Worm (Caenorhabditis elegans) whole organism, L2 larva: Measurements from ENCODE around the gene pvf-1.

Experiments
- C34F6.9 ChIP-seq: fragments of 150-350 bp; optimal IDR thresholded peaks from 2 replicates; lab custom pipeline; 2014; ENCODE audit warnings: missing biosample characterization, missing genetic modification characterization
- F13H6.1 ChIP-seq: sonication (generic microtip); optimal IDR thresholded peaks from 2 replicates; lab custom pipeline; 2016; ENCODE audit warnings: missing genetic modification characterization, missing compliant biosample characterization
- Y55F3AM.14 ChIP-seq: fragments of 200-800 bp; sonication (Bioruptor generic); optimal IDR thresholded peaks from 2 replicates; lab custom pipeline; 2018; ENCODE audit warnings: mild to moderate bottlenecking, missing genetic modification characterization, missing compliant biosample characterization
- ZK546.5 ChIP-seq: sonication (generic microtip); optimal IDR thresholded peaks from 2 replicates; lab custom pipeline; 2017; ENCODE audit warnings: missing biosample characterization, missing genetic modification characterization
- alr-1 ChIP-seq: fragments of 150-350 bp; optimal IDR thresholded peaks from 2 replicates; lab custom pipeline; 2014; ENCODE audit warnings: missing biosample characterization, missing genetic modification characterization
- aly-2 ChIP-seq: fragments of 150-350 bp; optimal IDR thresholded peaks from 2 replicates; lab custom pipeline; 2014; ENCODE audit warnings: missing biosample characterization, missing genetic modification characterization
- ama-1 ChIP-seq: fragments of 150-350 bp; optimal IDR thresholded peaks from 2 replicates; lab custom pipeline; 2018; ENCODE audit warnings: inconsistent platforms
- blmp-1 ChIP-seq: sonication (generic microtip); optimal IDR thresholded peaks from 2 replicates; lab custom pipeline; 2017; ENCODE audit warnings: missing genetic modification characterization, mild to moderate bottlenecking, missing compliant biosample characterization, antibody characterized with exemption, moderate library complexity; ENCODE audit not compliant: insufficient read depth
- ceh-16 ChIP-seq: fragments of 150-350 bp; optimal IDR thresholded peaks from 2 replicates; lab custom pipeline; 2014; ENCODE audit warnings: missing biosample characterization, missing genetic modification characterization
- ceh-82 ChIP-seq: fragments of 150-350 bp; optimal IDR thresholded peaks from 2 replicates; lab custom pipeline; 2014; ENCODE audit warnings: missing biosample characterization, missing genetic modification characterization
- crh-2 ChIP-seq: sonication (generic microtip); optimal IDR thresholded peaks from 2 replicates; lab custom pipeline; 2017; ENCODE audit warnings: missing biosample characterization, missing genetic modification characterization
- dmd-4 ChIP-seq: sonication (generic microtip); optimal IDR thresholded peaks from 2 replicates; lab custom pipeline; 2017; ENCODE audit warnings: missing biosample characterization, missing genetic modification characterization
- egl-27 ChIP-seq: sonication (generic microtip); optimal IDR thresholded peaks from 3 replicates; lab custom pipeline; 2017; ENCODE audit warnings: missing biosample characterization, missing genetic modification reagents, missing genetic modification characterization
- elt-1 ChIP-seq: fragments of 150-350 bp; optimal IDR thresholded peaks from 2 replicates; lab custom pipeline; 2014; ENCODE audit warnings: missing biosample characterization, missing genetic modification characterization
- gmeb-1 ChIP-seq: fragments of 150-350 bp; optimal IDR thresholded peaks from 2 replicates; lab custom pipeline; 2014; ENCODE audit warnings: missing biosample characterization, missing genetic modification characterization
- lin-11 ChIP-seq: fragments of 150-350 bp; sonication (generic microtip); optimal IDR thresholded peaks from 2 replicates; lab custom pipeline; 2014; ENCODE audit warnings: missing biosample characterization, missing genetic modification characterization, inconsistent platforms, mixed read lengths
- lin-13 ChIP-seq: fragments of 150-350 bp; optimal IDR thresholded peaks from 2 replicates; lab custom pipeline; 2014; ENCODE audit warnings: missing biosample characterization, missing genetic modification reagents, missing genetic modification characterization
- lin-39 ChIP-seq: fragments of 150-350 bp; optimal IDR thresholded peaks from 2 replicates; lab custom pipeline; 2014; ENCODE audit warnings: missing biosample characterization, missing genetic modification reagents, missing genetic modification characterization
- lsy-2 ChIP-seq, 2 experiments: fragments of 150-350 bp in 1 of 2; sonication (generic microtip) in 1 of 2; optimal IDR thresholded peaks; 2 replicates each; lab custom pipeline; 2014 to 2017; ENCODE audit warnings: missing biosample characterization in 2 of 2, missing genetic modification characterization in 2 of 2
- mab-5 ChIP-seq: fragments of 150-350 bp; optimal IDR thresholded peaks from 2 replicates; lab custom pipeline; 2014; ENCODE audit warnings: missing biosample characterization, missing genetic modification characterization
- mbf-1 ChIP-seq: sonication (generic microtip); optimal IDR thresholded peaks from 2 replicates; lab custom pipeline; 2017; ENCODE audit warnings: missing biosample characterization, missing genetic modification characterization
- mdl-1 ChIP-seq, 2 experiments: fragments of 150-350 bp in 1 of 2; sonication (generic microtip) in 1 of 2; optimal IDR thresholded peaks; 2 replicates each; lab custom pipeline; 2017; ENCODE audit warnings: missing biosample characterization in 2 of 2, missing genetic modification characterization in 2 of 2
- nhr-10 ChIP-seq: sonication (generic microtip); optimal IDR thresholded peaks from 2 replicates; lab custom pipeline; 2017; ENCODE audit warnings: missing biosample characterization, missing genetic modification characterization
- nhr-11 ChIP-seq: fragments of 150-350 bp; optimal IDR thresholded peaks from 2 replicates; lab custom pipeline; 2014; ENCODE audit warnings: missing biosample characterization, missing genetic modification characterization
- nhr-129 ChIP-seq: fragments of 150-350 bp; optimal IDR thresholded peaks from 2 replicates; lab custom pipeline; 2014; ENCODE audit warnings: missing biosample characterization, missing genetic modification characterization
- nhr-21 ChIP-seq: fragments of 150-350 bp; optimal IDR thresholded peaks from 2 replicates; lab custom pipeline; 2014; ENCODE audit warnings: missing biosample characterization, missing genetic modification characterization
- nhr-6 ChIP-seq: fragments of 150-350 bp; optimal IDR thresholded peaks from 2 replicates; lab custom pipeline; 2014; ENCODE audit warnings: missing biosample characterization, missing genetic modification characterization
- skn-1 ChIP-seq: sonication (generic microtip); optimal IDR thresholded peaks from 2 replicates; lab custom pipeline; 2017; ENCODE audit warnings: missing biosample characterization, missing genetic modification characterization
- sma-3 ChIP-seq: sonication (generic microtip); optimal IDR thresholded peaks from 2 replicates; lab custom pipeline; 2016; ENCODE audit warnings: missing genetic modification reagents, missing genetic modification characterization, missing compliant biosample characterization
- sma-9 ChIP-seq, 2 experiments: fragments of 150-350 bp in 1 of 2; sonication (generic microtip) in 1 of 2; optimal IDR thresholded peaks; 2 replicates each; lab custom pipeline; 2014 to 2016; ENCODE audit warnings: missing genetic modification characterization in 2 of 2, mild to moderate bottlenecking in 1 of 2, missing biosample characterization in 1 of 2, missing compliant biosample characterization in 1 of 2, missing genetic modification reagents in 1 of 2, moderate library complexity in 1 of 2
- snpc-4 ChIP-seq: fragments of 150-350 bp; optimal IDR thresholded peaks from 2 replicates; lab custom pipeline; 2014; ENCODE audit warnings: missing biosample characterization, missing genetic modification characterization
- unc-39 ChIP-seq: fragments of 150-350 bp; optimal IDR thresholded peaks from 2 replicates; lab custom pipeline; 2014; ENCODE audit warnings: missing biosample characterization, missing genetic modification characterization
- unc-55 ChIP-seq: fragments of 150-350 bp; sonication (generic microtip); optimal IDR thresholded peaks from 3 replicates; lab custom pipeline; 2014; ENCODE audit warnings: missing biosample characterization, missing genetic modification reagents, missing genetic modification characterization
- zag-1 ChIP-seq: fragments of 150-350 bp; optimal IDR thresholded peaks from 2 replicates; lab custom pipeline; 2014; ENCODE audit warnings: missing biosample characterization, missing genetic modification characterization
- ztf-1 ChIP-seq: fragments of 200-800 bp; sonication (Bioruptor generic); conservative IDR thresholded peaks from 2 replicates; pipeline ENCODE4 v1.3.6; 2022; ENCODE audit warnings: missing genetic modification characterization, missing compliant biosample characterization
- ztf-4 ChIP-seq: fragments of 150-350 bp; optimal IDR thresholded peaks from 2 replicates; lab custom pipeline; 2014; ENCODE audit warnings: missing biosample characterization, missing genetic modification characterization

The pvf-1 gene

DNA sequence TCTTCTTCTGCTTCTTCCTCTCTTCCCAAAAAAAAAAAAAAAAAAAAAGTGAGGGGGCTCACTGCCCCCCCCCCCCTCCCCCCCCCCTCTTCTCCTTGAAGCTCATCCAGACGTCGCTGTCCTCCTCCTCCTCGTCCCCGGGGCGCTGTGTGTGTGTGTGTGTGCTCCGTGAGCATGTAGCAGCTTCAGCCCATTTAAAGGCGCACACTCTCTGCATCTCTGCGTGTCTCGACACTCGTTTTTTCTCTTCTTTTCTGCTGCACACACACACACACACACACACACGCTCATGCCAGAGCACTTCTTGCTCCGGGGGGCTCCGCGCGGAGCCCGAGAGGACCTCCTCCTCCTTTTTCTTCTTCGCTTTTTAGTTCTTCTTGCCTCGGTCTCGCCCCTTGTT, 38.3 kb downstream of the pvf-1 start:
- TF ChIP-seq snpc-4 (tag; lab: Kevin White, UChicago) (peak; percentile 13), nhr-10 (tag; lab: Kevin White, UChicago) (no peak), ceh-82 (tag; lab: Kevin White, UChicago) (peak; percentile 17), C34F6.9 (tag; lab: Kevin White, UChicago) (peak; percentile 77), lin-11 (tag; lab: Kevin White, UChicago) (peak; percentile 62), lsy-2 (tag; optimal IDR thresholded peaks at IDR 0.05; lab: Kevin White, UChicago) (peak; percentile 39 to 74), dmd-4 (tag; lab: Kevin White, UChicago) (no peak), sma-3 (GFP tag; lab: Kevin White, UChicago) (no peak), zag-1 (tag; lab: Kevin White, UChicago) (peak; percentile 83), unc-55 (GFP tag; lab: Kevin White, UChicago) (peak; percentile 84), crh-2 (tag; lab: Kevin White, UChicago) (peak; percentile 22), mdl-1 (tag; optimal IDR thresholded peaks at IDR 0.05; lab: Kevin White, UChicago) (peak in 1 of 2 experiments; percentile 51), Y55F3AM.14 (GFP tag; lab: Kevin White, UChicago) (peak; percentile 30), F13H6.1 (peak; percentile 16), sma-9 (GFP tag; optimal IDR thresholded peaks at IDR 0.05; lab: Kevin White, UChicago) (peak; percentile 20), sma-9 (tag; optimal IDR thresholded peaks at IDR 0.05; lab: Kevin White, UChicago) (no peak), lin-13 (GFP tag; lab: Kevin White, UChicago) (peak; percentile 24), nhr-129 (tag; lab: Kevin White, UChicago) (peak; percentile 66), aly-2 (tag; lab: Kevin White, UChicago) (no peak)

DNA sequence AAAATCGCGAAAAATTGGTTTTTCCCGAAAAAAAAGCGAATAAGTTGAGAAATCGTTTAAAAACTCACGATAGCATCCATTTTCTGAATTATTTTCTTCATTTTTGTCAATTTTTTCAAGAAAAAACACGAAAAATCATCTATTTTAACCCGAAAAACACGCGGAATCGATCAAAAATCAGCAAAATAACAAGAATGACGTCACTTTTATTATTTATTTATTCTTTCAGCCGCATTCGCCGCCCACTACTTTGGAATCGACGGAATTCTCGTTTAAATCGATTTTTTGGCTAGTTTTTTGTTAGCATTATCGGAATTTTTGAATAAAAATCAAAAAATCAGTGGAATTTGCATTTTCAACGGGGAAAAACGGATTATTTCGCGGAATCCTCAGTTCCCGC, 46.1 kb downstream of the pvf-1 start, which contains the start of gene Y39A3CL.4:
Y39A3CL.4 (minus strand) TSS at position 101 of the 400 bp plus-strand sequence.
- no peak for TF ChIP-seq nhr-11 (tag; lab: Kevin White, UChicago)
- TF ChIP-seq nhr-21 (tag; lab: Kevin White, UChicago), result no peak
- TF ChIP-seq snpc-4 (tag; lab: Kevin White, UChicago), result no peak
- no peak for TF ChIP-seq ZK546.5 (tag; lab: Kevin White, UChicago)
- no peak for TF ChIP-seq blmp-1
- no peak for TF ChIP-seq lin-39
- no peak for TF ChIP-seq crh-2 (tag; lab: Kevin White, UChicago)
- no peak for TF ChIP-seq sma-3 (GFP tag; lab: Kevin White, UChicago)
- TF ChIP-seq ceh-82 (tag; lab: Kevin White, UChicago), result no peak
- no peak for TF ChIP-seq ama-1
- TF ChIP-seq skn-1, result no peak

DNA sequence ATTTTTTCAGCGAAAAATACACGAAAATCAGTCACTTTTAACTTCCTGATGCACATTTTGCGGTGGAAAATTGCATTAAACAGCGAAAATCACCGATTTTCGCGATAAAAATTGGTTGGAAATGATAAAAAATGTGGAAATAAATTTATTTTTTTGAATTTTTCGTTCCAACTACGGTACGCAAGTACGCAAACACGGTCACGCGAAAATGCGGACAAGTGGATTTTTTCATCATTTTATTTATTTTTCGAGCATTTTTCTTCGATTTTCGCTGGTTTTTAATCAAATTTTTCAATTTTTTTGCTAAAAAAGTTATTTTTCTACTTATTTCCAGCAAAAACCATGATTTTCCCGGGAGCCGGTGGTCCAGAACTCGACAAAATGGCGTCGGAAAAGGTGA, 46.6 kb downstream of the pvf-1 start, which contains the start of gene Y39A3CL.3:
Y39A3CL.3 (plus strand) TSS at position 335 of the 400 bp plus-strand sequence.
- no peak for TF ChIP-seq dmd-4 (tag; lab: Kevin White, UChicago)
- TF ChIP-seq Y55F3AM.14 (GFP tag; lab: Kevin White, UChicago), result no peak
- TF ChIP-seq mbf-1 (tag; lab: Kevin White, UChicago), result no peak
- no peak for TF ChIP-seq ceh-16 (tag; lab: Kevin White, UChicago)
- no peak for TF ChIP-seq blmp-1
- no peak for TF ChIP-seq unc-39 (tag; lab: Kevin White, UChicago)
- peak; percentile 39 for TF ChIP-seq lin-13 (GFP tag; lab: Kevin White, UChicago)
- no peak for TF ChIP-seq ZK546.5 (tag; lab: Kevin White, UChicago)
- no peak for TF ChIP-seq ztf-1 (GFP tag; lab: Robert Waterston, UW)
- TF ChIP-seq lsy-2 (tag; optimal IDR thresholded peaks at IDR 0.05; lab: Kevin White, UChicago), result peak; percentile 92 to 97
- TF ChIP-seq elt-1 (tag; lab: Kevin White, UChicago), result no peak
- no peak for TF ChIP-seq aly-2 (tag; lab: Kevin White, UChicago)
- no peak for TF ChIP-seq ceh-82 (tag; lab: Kevin White, UChicago)
- no peak for TF ChIP-seq ztf-4 (tag; lab: Kevin White, UChicago)
- no peak for TF ChIP-seq mab-5 (tag; lab: Kevin White, UChicago)
- TF ChIP-seq egl-27 (tag; lab: Kevin White, UChicago), result no peak
- TF ChIP-seq nhr-129 (tag; lab: Kevin White, UChicago), result no peak
- TF ChIP-seq C34F6.9 (tag; lab: Kevin White, UChicago), result peak; percentile 44
- TF ChIP-seq nhr-6 (tag; lab: Kevin White, UChicago), result no peak
- peak; percentile 55 for TF ChIP-seq unc-55 (GFP tag; lab: Kevin White, UChicago)
- TF ChIP-seq alr-1 (tag; lab: Kevin White, UChicago), result no peak
- peak; percentile 46 for TF ChIP-seq gmeb-1
- TF ChIP-seq lin-11 (tag; lab: Kevin White, UChicago), result no peak
- no peak for TF ChIP-seq F13H6.1
